Fruit fly (Drosophila melanogaster) ovary, adult (tissue): ENCODE data around the gene f-cup.

ENCODE experiments used
- CG17801 ChIP-seq: fragments of 200-800 bp; optimal IDR thresholded peaks from 2 replicates; lab custom pipeline; 2019; ENCODE audit warnings: missing biosample characterization, mild to moderate bottlenecking, missing genetic modification characterization, moderate library complexity; ENCODE audit not compliant: partially characterized antibody

The f-cup gene

dm6 chr3R:13646729-13647633, 53.7 kb downstream of the f-cup start, which contains the start of gene rin:
rin (plus strand) TSS chr3R:13647004.
- TF ChIP-seq CG17801 (GFP tag; lab: Kevin White, UChicago): peak; percentile 64

DNA sequence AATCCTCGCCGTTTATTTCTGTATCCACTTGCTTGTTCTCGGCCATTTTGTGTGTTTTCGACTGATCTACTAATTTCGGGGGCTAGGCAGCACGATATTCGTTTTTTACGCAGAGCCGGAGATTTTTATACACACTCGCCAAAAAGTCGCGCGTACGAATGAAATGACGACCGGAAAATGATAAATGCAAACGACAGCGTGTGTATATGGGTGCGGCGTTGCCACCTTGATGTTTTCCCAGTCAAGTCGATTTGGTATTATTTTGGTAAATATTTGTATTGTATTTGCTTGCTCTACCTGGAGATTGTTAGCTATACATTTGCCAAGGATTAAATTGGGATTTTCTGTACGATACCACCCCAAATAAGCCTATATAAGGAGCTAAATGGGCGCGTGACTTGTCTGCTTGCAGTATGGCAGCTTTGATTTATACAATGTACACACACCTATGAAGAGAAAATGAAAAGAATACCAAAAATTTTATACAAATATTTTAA, 54.7 kb downstream of the f-cup start, which contains the start of gene sqd:
Gene sqd (minus strand): TSS at position 431 of the 497 bp plus-strand sequence.
- peak; percentile 70 for TF ChIP-seq CG17801 (GFP tag; lab: Kevin White, UChicago)
